Worm (Caenorhabditis elegans) whole organism, L1 larva: ENCODE results near the gene W06D11.1.

ENCODE experiments used
- aha-1 ChIP-seq: fragments of 150-350 bp; optimal IDR thresholded peaks from 2 replicates; lab custom pipeline; 2014; ENCODE audit warnings: missing biosample characterization, missing genetic modification characterization
- aly-2 ChIP-seq: fragments of 150-350 bp; optimal IDR thresholded peaks from 2 replicates; lab custom pipeline; 2014; ENCODE audit warnings: missing biosample characterization, missing genetic modification characterization
- blmp-1 ChIP-seq: fragments of 150-350 bp; optimal IDR thresholded peaks from 2 replicates; lab custom pipeline; 2014; ENCODE audit warnings: missing biosample characterization, missing genetic modification characterization
- fos-1 ChIP-seq: fragments of 150-350 bp; optimal IDR thresholded peaks from 2 replicates; lab custom pipeline; 2014; ENCODE audit warnings: missing biosample characterization, missing genetic modification characterization
- isw-1 ChIP-seq: fragments of 200-800 bp; sonication (Bioruptor generic); IDR thresholded peaks from 2 replicates; pipeline ENCODE4 v1.3.6; 2022; ENCODE audit warnings: missing genetic modification characterization, missing compliant biosample characterization
- lin-13 ChIP-seq: fragments of 150-350 bp; optimal IDR thresholded peaks from 2 replicates; lab custom pipeline; 2014; ENCODE audit warnings: missing biosample characterization, missing genetic modification reagents, missing genetic modification characterization
- lin-15B ChIP-seq: fragments of 150-350 bp; sonication (generic microtip); optimal IDR thresholded peaks from 3 replicates; lab custom pipeline; 2014; ENCODE audit warnings: missing biosample characterization, missing genetic modification characterization
- lir-3 ChIP-seq: sonication (generic microtip); optimal IDR thresholded peaks from 2 replicates; lab custom pipeline; 2016; ENCODE audit warnings: mild to moderate bottlenecking, missing genetic modification characterization, moderate library complexity, missing compliant biosample characterization; ENCODE audit not compliant: poor library complexity
- nhr-28 ChIP-seq: fragments of 150-350 bp; optimal IDR thresholded peaks from 2 replicates; lab custom pipeline; 2014; ENCODE audit warnings: missing biosample characterization, missing genetic modification characterization
- pqm-1 ChIP-seq: sonication (generic microtip); optimal IDR thresholded peaks from 3 replicates; lab custom pipeline; 2017; ENCODE audit warnings: missing biosample characterization, missing genetic modification characterization
- rnt-1 ChIP-seq: sonication (generic microtip); optimal IDR thresholded peaks from 2 replicates; lab custom pipeline; 2016; ENCODE audit warnings: mild to moderate bottlenecking, missing genetic modification characterization, moderate library complexity, missing compliant biosample characterization
- skn-1 ChIP-seq: fragments of 150-350 bp; optimal IDR thresholded peaks from 2 replicates; lab custom pipeline; 2014; ENCODE audit warnings: missing biosample characterization, missing genetic modification characterization
- sptf-1 ChIP-seq: fragments of 150-350 bp; optimal IDR thresholded peaks from 2 replicates; lab custom pipeline; 2014; ENCODE audit warnings: missing biosample characterization, missing genetic modification characterization
- unc-98 ChIP-seq: fragments of 200-800 bp; sonication (Bioruptor generic); IDR thresholded peaks from 2 replicates; pipeline ENCODE4 v1.3.6; 2022; ENCODE audit warnings: missing genetic modification characterization, missing compliant biosample characterization

ce11 chrX:12260381-12260931 lies 33.9 kb upstream of the W06D11.1 start, which contains the start of gene E01G6.1:
- TF ChIP-seq lin-15B (no peak), pqm-1 (tag; lab: Kevin White, UChicago) (no peak), skn-1 (tag; lab: Kevin White, UChicago) (no peak), lin-13 (GFP tag; lab: Kevin White, UChicago) (no peak), fos-1 (no peak), aha-1 (tag; lab: Kevin White, UChicago) (no peak), sptf-1 (tag; lab: Kevin White, UChicago) (no peak), lir-3 (tag; lab: Kevin White, UChicago) (no peak), aly-2 (tag; lab: Kevin White, UChicago) (no peak), nhr-28 (tag; lab: Kevin White, UChicago) (no peak), unc-98 (GFP tag; lab: Robert Waterston, UW) (no peak), isw-1 (no peak), rnt-1 (tag; lab: Kevin White, UChicago) (no peak), blmp-1 (tag; lab: Kevin White, UChicago) (no peak)
